Worm (Caenorhabditis elegans): Measurements from ENCODE around the gene skr-3.
A peak's percentile ranks its signal among the peaks of the same experiment; 100 is the strongest.

The skr-3 gene

DNA sequence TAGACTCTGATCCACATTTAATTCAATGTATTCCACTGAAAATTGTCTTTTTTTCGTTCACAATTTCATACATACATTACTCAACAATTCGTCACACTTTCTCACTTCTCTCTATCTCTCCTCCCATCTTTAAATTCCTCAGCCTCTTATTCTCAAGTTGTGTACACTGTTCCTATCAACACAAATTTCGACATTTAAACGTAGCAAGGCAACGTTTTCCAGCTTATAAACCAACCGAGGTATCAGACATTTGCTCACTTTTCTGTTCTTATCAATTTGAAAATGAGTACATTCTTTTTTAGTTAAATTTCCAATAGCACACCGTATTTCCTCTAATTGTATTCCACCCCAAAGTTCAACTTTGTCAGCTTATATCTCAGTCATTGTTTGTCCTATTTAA lies at the start of gene skr-3:
Gene skr-3 (plus strand): TSS at position 163 of the 400 bp plus-strand sequence.
- no peak for TF ChIP-seq Y55F3AM.14 (GFP tag; optimal IDR thresholded peaks at IDR 0.05)
- TF ChIP-seq nhr-10 (tag; optimal IDR thresholded peaks at IDR 0.05) = no peak
- TF ChIP-seq mbf-1 (tag; optimal IDR thresholded peaks at IDR 0.05) = no peak
- peak; percentile 38 for TF ChIP-seq sma-9 (GFP tag; optimal IDR thresholded peaks at IDR 0.05)
- no peak for TF ChIP-seq sma-9 (tag; optimal IDR thresholded peaks at IDR 0.05)
- TF ChIP-seq fos-1 (tag; optimal IDR thresholded peaks at IDR 0.05) = peak; percentile 71
- no peak for TF ChIP-seq ztf-11 (tag; optimal IDR thresholded peaks at IDR 0.05)

DNA sequence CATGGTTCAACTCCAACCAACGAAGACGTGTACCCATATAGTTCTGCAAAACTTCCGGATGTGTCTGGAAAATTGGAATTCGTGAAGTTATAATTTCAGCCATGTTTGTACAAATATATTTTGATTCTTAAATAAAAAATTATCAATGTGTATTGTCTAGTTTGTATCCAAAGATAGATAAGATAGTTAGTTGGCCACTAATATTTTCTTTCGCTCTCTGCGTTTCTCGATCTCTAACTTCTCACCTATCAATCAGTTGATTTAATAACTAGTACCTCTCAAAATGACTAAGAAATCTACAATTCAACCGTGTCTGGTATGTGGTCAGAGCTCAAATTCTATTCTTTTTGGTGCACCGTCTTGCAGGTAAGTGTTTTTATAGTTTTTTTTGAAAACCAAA lies 49.7 kb upstream of the skr-3 start, which contains the start of gene nhr-176:
Gene nhr-176 (plus strand): TSS at position 159 of the 400 bp plus-strand sequence.
- TF ChIP-seq fos-1 (tag; optimal IDR thresholded peaks at IDR 0.05) = peak; percentile 9
- no peak for TF ChIP-seq ztf-4 (tag; optimal IDR thresholded peaks at IDR 0.05)
- TF ChIP-seq zag-1 (tag; optimal IDR thresholded peaks at IDR 0.05) = no peak
- no peak for TF ChIP-seq crh-2 (tag; optimal IDR thresholded peaks at IDR 0.05)

DNA sequence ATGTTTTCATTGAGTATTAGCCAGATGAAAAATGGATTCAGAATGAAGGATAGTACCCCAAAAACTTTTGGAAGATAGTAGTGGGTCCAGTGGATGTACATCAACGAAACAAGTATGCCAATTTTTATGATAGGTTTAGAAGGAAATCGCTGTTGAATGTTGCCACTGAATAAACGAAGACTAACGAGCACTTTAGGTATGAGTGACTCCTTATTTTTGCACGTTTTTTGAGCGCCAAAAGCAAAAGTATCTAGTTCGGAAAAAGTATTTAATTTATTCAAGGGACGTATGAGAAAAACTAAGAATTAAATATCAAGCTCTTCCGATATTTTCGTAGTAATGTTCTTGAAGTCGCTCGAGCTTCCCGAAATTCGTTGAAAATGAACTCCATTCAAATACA lies 47.0 kb upstream of the skr-3 start, which contains the start of gene srj-10:
Gene srj-10 (minus strand): TSS at position 101 of the 400 bp plus-strand sequence.
- TF ChIP-seq ztf-1 (GFP tag; conservative IDR thresholded peaks at IDR 0.05) = no peak
- no peak for TF ChIP-seq mdl-1 (tag; optimal IDR thresholded peaks at IDR 0.05)
- TF ChIP-seq snpc-4 (tag; optimal IDR thresholded peaks at IDR 0.05) = no peak
- TF ChIP-seq nhr-6 (tag; optimal IDR thresholded peaks at IDR 0.05) = no peak
- TF ChIP-seq nhr-21 (tag; optimal IDR thresholded peaks at IDR 0.05) = no peak
- TF ChIP-seq nhr-23 (tag; optimal IDR thresholded peaks at IDR 0.05) = no peak
- no peak for TF ChIP-seq ceh-82 (tag; optimal IDR thresholded peaks at IDR 0.05)
- TF ChIP-seq lsy-2 (tag; optimal IDR thresholded peaks at IDR 0.05) = no peak
- TF ChIP-seq F13H6.1 (tag; optimal IDR thresholded peaks at IDR 0.05) = no peak
- no peak for TF ChIP-seq ztf-11 (tag; optimal IDR thresholded peaks at IDR 0.05)

DNA sequence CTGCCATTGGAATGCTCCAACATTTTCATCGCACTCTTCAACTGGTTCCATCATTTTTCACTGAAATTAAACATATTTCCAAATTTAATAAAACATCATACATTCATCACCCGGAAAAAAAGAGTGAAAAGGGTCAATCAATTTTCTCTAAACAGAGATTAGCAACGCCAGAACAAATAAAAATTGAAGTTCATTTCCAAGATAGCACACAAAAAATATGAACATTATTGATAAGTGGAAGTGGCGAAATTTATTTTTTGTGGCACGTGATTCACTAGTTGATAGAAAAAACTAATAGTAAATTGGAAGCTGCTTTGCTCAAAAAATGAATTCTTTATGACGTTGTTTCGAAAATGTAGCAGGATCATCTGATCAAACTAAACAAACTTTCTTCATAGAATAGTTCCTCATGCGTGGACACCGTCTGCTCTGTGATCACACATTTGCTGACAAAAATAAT lies 45.6 kb upstream of the skr-3 start, which contains the start of the genes F14H3.12 and srj-29:
Gene F14H3.12 (minus strand): TSS at position 74 of the 460 bp plus-strand sequence.
Gene srj-29 (plus strand): TSS at position 410 of the 460 bp plus-strand sequence.
- no peak for TF ChIP-seq nhr-10 (tag; optimal IDR thresholded peaks at IDR 0.05)
- peak; percentile 30 for TF ChIP-seq fos-1 (tag; optimal IDR thresholded peaks at IDR 0.05)

DNA sequence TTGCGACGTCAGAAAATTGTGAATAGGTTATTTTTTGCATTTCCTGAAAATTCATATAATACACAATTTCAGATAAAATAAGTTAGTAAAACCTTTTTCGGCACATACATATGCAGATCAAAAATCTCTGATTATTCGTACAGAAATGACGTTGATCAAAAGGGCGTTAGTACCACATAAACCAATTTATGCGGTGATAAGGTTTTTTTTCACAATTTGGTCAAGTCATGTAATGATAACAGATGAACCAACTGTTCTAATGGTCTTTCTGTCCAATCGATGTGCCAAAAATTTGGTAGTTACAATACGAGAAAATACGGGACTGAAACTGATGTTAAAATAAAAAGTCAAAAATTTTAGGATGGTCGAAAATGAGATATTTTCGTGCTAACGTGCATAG lies 40.8 kb upstream of the skr-3 start:
- TF ChIP-seq nhr-21 (tag; optimal IDR thresholded peaks at IDR 0.05) (no peak), sma-3 (GFP tag; optimal IDR thresholded peaks at IDR 0.05) (no peak), sma-9 (GFP tag; optimal IDR thresholded peaks at IDR 0.05) (peak; percentile 57), sma-9 (tag; optimal IDR thresholded peaks at IDR 0.05) (no peak), unc-62 (GFP tag; optimal IDR thresholded peaks at IDR 0.05) (no peak), mdl-1 (tag; optimal IDR thresholded peaks at IDR 0.05) (no peak), ceh-16 (tag; optimal IDR thresholded peaks at IDR 0.05) (no peak), mbf-1 (tag; optimal IDR thresholded peaks at IDR 0.05) (no peak), fos-1 (tag; optimal IDR thresholded peaks at IDR 0.05) (peak; percentile 69)

DNA sequence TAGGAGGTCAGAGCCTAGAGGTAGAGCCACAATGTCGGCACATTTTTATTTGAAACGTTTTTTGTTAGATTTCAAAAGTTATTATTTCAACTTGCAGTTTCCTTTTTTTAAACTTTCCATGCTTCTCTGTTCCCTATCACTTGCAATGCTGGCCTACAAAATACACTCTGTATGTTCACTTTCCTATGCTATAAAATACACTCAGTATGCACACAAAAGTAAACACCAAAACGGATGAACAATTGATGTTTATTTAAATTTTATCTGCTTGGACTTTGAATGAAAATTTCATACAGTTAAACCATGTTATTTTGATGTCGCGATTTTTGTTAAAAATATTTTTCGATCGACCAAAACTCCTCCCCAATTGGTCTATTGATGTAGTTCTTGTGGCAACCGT lies 40.2 kb upstream of the skr-3 start:
- TF ChIP-seq lin-13 (GFP tag; optimal IDR thresholded peaks at IDR 0.05) (no peak), lin-39 (tag; optimal IDR thresholded peaks at IDR 0.05) (no peak), nhr-10 (tag; optimal IDR thresholded peaks at IDR 0.05) (no peak), R02D3.7 (tag; optimal IDR thresholded peaks at IDR 0.05) (no peak), ceh-16 (tag; optimal IDR thresholded peaks at IDR 0.05) (no peak), ztf-1 (GFP tag; conservative IDR thresholded peaks at IDR 0.05) (no peak), mdl-1 (tag; optimal IDR thresholded peaks at IDR 0.05) (no peak), blmp-1 (tag; optimal IDR thresholded peaks at IDR 0.05; ENCODE audit: insufficient read depth) (no peak), sma-9 (GFP tag; optimal IDR thresholded peaks at IDR 0.05) (no peak), sma-9 (tag; optimal IDR thresholded peaks at IDR 0.05) (no peak), ceh-82 (tag; optimal IDR thresholded peaks at IDR 0.05) (no peak), snpc-4 (tag; optimal IDR thresholded peaks at IDR 0.05) (no peak)

DNA sequence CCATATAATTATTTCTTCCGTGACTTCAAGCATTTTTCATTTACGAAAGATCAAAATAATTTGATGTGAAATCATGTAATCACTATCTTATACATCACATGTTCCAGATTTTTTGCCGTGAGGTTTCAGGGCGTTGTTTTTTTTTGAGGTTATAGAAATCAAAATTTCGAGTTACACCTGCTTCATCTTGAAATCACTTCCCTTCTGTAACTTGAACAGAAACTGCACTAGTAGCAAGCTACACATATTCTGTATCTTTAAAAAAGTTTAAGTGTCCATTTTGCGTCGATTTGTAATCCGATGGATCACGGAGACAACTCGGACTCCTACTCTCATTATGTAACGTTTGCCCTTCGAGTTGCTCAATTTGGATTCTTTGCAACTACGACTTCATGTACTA lies 30.2 kb upstream of the skr-3 start, which contains the start of gene F22B8.3:
Gene F22B8.3 (plus strand): TSS at position 301 of the 400 bp plus-strand sequence.
- no peak for TF ChIP-seq nhr-6 (tag; optimal IDR thresholded peaks at IDR 0.05)

DNA sequence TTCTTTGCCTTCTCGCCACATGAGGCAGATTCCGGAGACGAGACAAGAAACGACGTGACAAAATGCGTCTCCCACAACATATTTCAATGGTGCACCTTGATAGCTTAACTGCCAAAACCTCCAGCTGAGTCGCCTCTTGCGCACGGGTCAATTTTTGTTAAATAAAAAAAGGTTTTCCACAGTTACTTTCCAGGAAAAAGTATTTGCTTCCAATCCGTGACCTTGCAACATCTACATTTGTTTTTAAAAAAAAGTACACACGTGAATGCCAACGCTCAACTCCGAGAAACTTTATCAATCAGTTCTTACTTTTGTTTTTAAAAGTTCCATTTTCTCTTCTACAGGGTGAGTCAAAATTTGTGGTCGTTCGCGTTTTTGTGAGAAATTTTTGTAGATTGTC lies 26.6 kb upstream of the skr-3 start, which contains the start of gene F22B8.7:
Gene F22B8.7 (plus strand): TSS at position 301 of the 400 bp plus-strand sequence.
- TF ChIP-seq nhr-10 (tag; optimal IDR thresholded peaks at IDR 0.05) (no peak), elt-3 (tag; optimal IDR thresholded peaks at IDR 0.05) (no peak), ZK546.5 (tag; optimal IDR thresholded peaks at IDR 0.05) (no peak), nhr-12 (tag; optimal IDR thresholded peaks at IDR 0.05) (no peak), nhr-25 (tag; optimal IDR thresholded peaks at IDR 0.05) (no peak)

All from whole organism, L2 larva.